Worm (Caenorhabditis elegans) whole organism, young adult: ENCODE measurements around the gene aaim-1.

Source experiments
- B0261.1 ChIP-seq: sonication (generic microtip); optimal IDR thresholded peaks from 2 replicates; lab custom pipeline; 2016; ENCODE audit warnings: mild to moderate bottlenecking, missing genetic modification characterization, moderate library complexity, missing compliant biosample characterization
- B0336.3 ChIP-seq: fragments of 200-800 bp; sonication (Bioruptor generic); IDR thresholded peaks from 2 replicates; pipeline ENCODE4 v1.3.6; 2022; ENCODE audit warnings: missing genetic modification characterization, missing compliant biosample characterization
- C06A6.2 ChIP-seq: fragments of 200-800 bp; sonication (Bioruptor generic); conservative IDR thresholded peaks from 2 replicates; pipeline ENCODE4 v1.3.6; 2022; ENCODE audit warnings: missing genetic modification characterization, missing compliant biosample characterization
- D2030.7 ChIP-seq: fragments of 200-800 bp; sonication (Bioruptor generic); IDR thresholded peaks from 2 replicates; pipeline ENCODE4 v1.3.6; 2022; ENCODE audit warnings: missing genetic modification reagents, missing genetic modification characterization, missing compliant biosample characterization
- F57C9.4 ChIP-seq: sonication (generic microtip); optimal IDR thresholded peaks from 2 replicates; lab custom pipeline; 2017; ENCODE audit warnings: mild to moderate bottlenecking, missing genetic modification characterization, missing compliant biosample characterization
- Y53G8AR.9 ChIP-seq: fragments of 200-800 bp; sonication (Bioruptor generic); conservative IDR thresholded peaks from 2 replicates; pipeline ENCODE4 v1.3.6; 2022; ENCODE audit warnings: missing genetic modification reagents, missing genetic modification characterization, missing compliant biosample characterization
- Y79H2A.3 ChIP-seq: fragments of 200-800 bp; sonication (Bioruptor generic); conservative IDR thresholded peaks from 2 replicates; pipeline ENCODE4 v1.3.6; 2022; ENCODE audit warnings: missing genetic modification reagents, missing genetic modification characterization, missing compliant biosample characterization
- Y95B8A.8 ChIP-seq: fragments of 200-800 bp; sonication (Bioruptor generic); IDR thresholded peaks from 2 replicates; pipeline ENCODE4 v1.3.6; 2022; ENCODE audit warnings: missing genetic modification reagents, missing genetic modification characterization, missing compliant biosample characterization
- akir-1 ChIP-seq: fragments of 200-800 bp; sonication (Bioruptor generic); optimal IDR thresholded peaks from 2 replicates; lab custom pipeline; 2018; ENCODE audit warnings: mild to moderate bottlenecking, missing genetic modification characterization, moderate library complexity, missing compliant biosample characterization
- ceh-91 ChIP-seq: fragments of 200-800 bp; sonication (Bioruptor generic); IDR thresholded peaks from 2 replicates; pipeline ENCODE4 v1.3.6; 2022; ENCODE audit warnings: missing genetic modification reagents, missing genetic modification characterization, missing compliant biosample characterization
- die-1 ChIP-seq: sonication (generic microtip); optimal IDR thresholded peaks from 2 replicates; lab custom pipeline; 2016; ENCODE audit warnings: missing genotype, mild to moderate bottlenecking, missing genetic modification characterization, missing compliant biosample characterization
- dpff-1 ChIP-seq: sonication (generic microtip); optimal IDR thresholded peaks from 2 replicates; lab custom pipeline; 2017; ENCODE audit warnings: mild to moderate bottlenecking, missing genetic modification characterization, missing compliant biosample characterization
- egl-44 ChIP-seq: fragments of 200-800 bp; sonication (Bioruptor generic); IDR thresholded peaks from 2 replicates; pipeline ENCODE4 v1.3.6; 2022; ENCODE audit warnings: missing genetic modification reagents, missing genetic modification characterization, missing compliant biosample characterization
- ets-4 ChIP-seq: fragments of 200-800 bp; sonication (Bioruptor generic); optimal IDR thresholded peaks from 2 replicates; lab custom pipeline; 2018; ENCODE audit warnings: mild to moderate bottlenecking, missing genetic modification characterization, missing compliant biosample characterization
- fkh-3 ChIP-seq: sonication (generic microtip); optimal IDR thresholded peaks from 2 replicates; lab custom pipeline; 2016; ENCODE audit warnings: mild to moderate bottlenecking, missing genetic modification characterization, missing compliant biosample characterization
- him-1 ChIP-seq: sonication (generic microtip); optimal IDR thresholded peaks from 2 replicates; lab custom pipeline; 2016; ENCODE audit warnings: missing genotype, missing genetic modification reagents, missing genetic modification characterization, missing compliant biosample characterization
- hmg-1.2 ChIP-seq: fragments of 200-800 bp; sonication (Bioruptor generic); IDR thresholded peaks from 2 replicates; pipeline ENCODE4 v1.3.6; 2022; ENCODE audit warnings: missing genetic modification reagents, missing genetic modification characterization, missing compliant biosample characterization
- hmg-20 ChIP-seq: fragments of 200-800 bp; sonication (Bioruptor generic); IDR thresholded peaks from 2 replicates; pipeline ENCODE4 v1.3.6; 2022; ENCODE audit warnings: missing genetic modification reagents, missing genetic modification characterization, missing compliant biosample characterization
- hsf-1 ChIP-seq: fragments of 200-800 bp; sonication (Bioruptor generic); IDR thresholded peaks from 2 replicates; pipeline ENCODE4 v1.3.6; 2022; ENCODE audit warnings: missing genetic modification reagents, missing genetic modification characterization, missing compliant biosample characterization
- let-607 ChIP-seq, 2 experiments: fragments of 200-800 bp in 1 of 2; sonication (Bioruptor generic) in 1 of 2; sonication (generic microtip) in 1 of 2; optimal IDR thresholded peaks; 2 replicates each; lab custom pipeline; 2016 to 2018; ENCODE audit warnings: mild to moderate bottlenecking in 2 of 2, missing compliant biosample characterization in 2 of 2, missing genetic modification characterization in 2 of 2, moderate library complexity in 2 of 2, missing genotype in 1 of 2
- lin-40 ChIP-seq: sonication (generic microtip); optimal IDR thresholded peaks from 2 replicates; lab custom pipeline; 2016; ENCODE audit warnings: missing genetic modification characterization, mild to moderate bottlenecking, missing compliant biosample characterization, missing genotype, missing genetic modification reagents
- lin-54 ChIP-seq: fragments of 200-800 bp; sonication (Bioruptor generic); optimal IDR thresholded peaks from 2 replicates; lab custom pipeline; 2018; ENCODE audit warnings: mild to moderate bottlenecking, missing genetic modification characterization, missing compliant biosample characterization
- lir-1 ChIP-seq: fragments of 200-800 bp; sonication (Bioruptor generic); conservative IDR thresholded peaks from 2 replicates; pipeline ENCODE4 v1.3.6; 2022; ENCODE audit warnings: missing genetic modification reagents, missing genetic modification characterization, missing compliant biosample characterization
- lsl-1 ChIP-seq: fragments of 200-800 bp; sonication (Bioruptor generic); optimal IDR thresholded peaks from 2 replicates; lab custom pipeline; 2018; ENCODE audit warnings: mild to moderate bottlenecking, missing genetic modification characterization, moderate library complexity, missing compliant biosample characterization
- nhr-120 ChIP-seq: fragments of 200-800 bp; sonication (Bioruptor generic); IDR thresholded peaks from 2 replicates; pipeline ENCODE4 v1.3.6; 2022; ENCODE audit warnings: missing genetic modification characterization, missing compliant biosample characterization
- nhr-80 ChIP-seq: sonication (generic microtip); optimal IDR thresholded peaks from 2 replicates; lab custom pipeline; 2016; ENCODE audit warnings: missing genetic modification characterization, missing compliant biosample characterization
- rcor-1 ChIP-seq: fragments of 200-800 bp; sonication (Bioruptor generic); IDR thresholded peaks from 2 replicates; pipeline ENCODE4 v1.3.6; 2022; ENCODE audit warnings: missing genetic modification reagents, missing genetic modification characterization, missing compliant biosample characterization
- repo-1 ChIP-seq: sonication (generic microtip); optimal IDR thresholded peaks from 2 replicates; lab custom pipeline; 2017; ENCODE audit warnings: mild to moderate bottlenecking, missing genetic modification characterization, missing compliant biosample characterization
- rpc-1 ChIP-seq, 2 experiments: fragments of 150-350 bp in 1 of 2; sonication (generic microtip) in 1 of 2; optimal IDR thresholded peaks; 2 replicates each; lab custom pipeline; 2014 to 2018; ENCODE audit warnings: missing biosample characterization in 1 of 2, missing genetic modification characterization in 1 of 2, missing genetic modification reagents in 1 of 2, missing genotype in 1 of 2
- snpc-4 ChIP-seq, 5 experiments: fragments of 150-350 bp in 1 of 5; sonication (generic microtip) in 4 of 5; optimal IDR thresholded peaks; 2 replicates each; lab custom pipeline; 2014 to 2018; ENCODE audit warnings: missing genetic modification characterization in 5 of 5, missing biosample characterization in 3 of 5, antibody characterized with exemption in 2 of 5, mild to moderate bottlenecking in 2 of 5, missing compliant biosample characterization in 2 of 5, missing genotype in 2 of 5, moderate library complexity in 2 of 5, missing genetic modification reagents in 1 of 5
- somi-1 ChIP-seq: fragments of 200-800 bp; sonication (Bioruptor generic); optimal IDR thresholded peaks from 2 replicates; lab custom pipeline; 2018; ENCODE audit warnings: mild to moderate bottlenecking, missing genetic modification characterization, missing compliant biosample characterization
- tbp1 ChIP-seq: fragments of 200-800 bp; sonication (Bioruptor generic); optimal IDR thresholded peaks from 2 replicates; lab custom pipeline; 2018; ENCODE audit warnings: mild to moderate bottlenecking, missing genetic modification characterization, missing compliant biosample characterization
- xnd-1 ChIP-seq: sonication (generic microtip); optimal IDR thresholded peaks from 2 replicates; lab custom pipeline; 2016; ENCODE audit warnings: missing genotype, missing genetic modification reagents, missing genetic modification characterization, missing compliant biosample characterization
- ztf-18 ChIP-seq: sonication (generic microtip); optimal IDR thresholded peaks from 2 replicates; lab custom pipeline; 2016; ENCODE audit warnings: missing genotype, mild to moderate bottlenecking, missing genetic modification characterization, missing compliant biosample characterization
- ztf-22 ChIP-seq: fragments of 200-800 bp; sonication (Bioruptor generic); optimal IDR thresholded peaks from 2 replicates; lab custom pipeline; 2018; ENCODE audit warnings: mild to moderate bottlenecking, missing genetic modification characterization, moderate library complexity, missing compliant biosample characterization
- ztf-25 ChIP-seq: fragments of 200-800 bp; sonication (Bioruptor generic); IDR thresholded peaks from 2 replicates; pipeline ENCODE4 v1.3.6; 2022; ENCODE audit warnings: missing genetic modification reagents, missing genetic modification characterization, missing compliant biosample characterization
- ztf-28 ChIP-seq: fragments of 200-800 bp; sonication (Bioruptor generic); IDR thresholded peaks from 2 replicates; pipeline ENCODE4 v1.3.6; 2022; ENCODE audit warnings: missing genetic modification reagents, missing genetic modification characterization, missing compliant biosample characterization

Gene aaim-1

ce11 chrX:6609251-6609650 lies 47.0 kb upstream of the aaim-1 start (continued):
- TF ChIP-seq Y95B8A.8 (GFP tag; lab: Robert Waterston, UW) (peak; percentile 52; the same call in 1 of the 2 replicates), B0336.3 (GFP tag; lab: Robert Waterston, UW) (peak; percentile 78), ztf-22 (GFP tag; lab: Kevin White, UChicago) (peak; percentile 24), hmg-20 (GFP tag; lab: Robert Waterston, UW) (0 out of 2 replicates have a peak, but pooled peaks have one; percentile 54)

ce11 chrX:6607599-6607998 lies 45.4 kb upstream of the aaim-1 start:
- peak; percentile 40 for TF ChIP-seq repo-1 (tag; lab: Kevin White, UChicago)
- TF ChIP-seq ets-4 (GFP tag; lab: Kevin White, UChicago), result peak; percentile 29
- TF ChIP-seq him-1 (tag; lab: Kevin White, UChicago), result no peak
- 0 out of 2 replicates have a peak, but pooled peaks have one; percentile 18 for TF ChIP-seq hsf-1
- TF ChIP-seq hmg-1.2 (GFP tag; lab: Robert Waterston, UW), result no peak
- TF ChIP-seq let-607 (tag; optimal IDR thresholded peaks at IDR 0.05; lab: Kevin White, UChicago), result peak in 1 of 2 experiments; percentile 41
- peak; percentile 59 for TF ChIP-seq Y53G8AR.9 (GFP tag; lab: Robert Waterston, UW)

- TF ChIP-seq ztf-25 (no peak), hmg-1.2 (GFP tag; lab: Robert Waterston, UW) (no peak), nhr-80 (peak; percentile 76), akir-1 (GFP tag; lab: Kevin White, UChicago) (no peak), ceh-91 (no peak), xnd-1 (tag; lab: Kevin White, UChicago) (no peak), ztf-22 (GFP tag; lab: Kevin White, UChicago) (peak; percentile 69), egl-44 (GFP tag; lab: Robert Waterston, UW) (no peak), lin-54 (GFP tag; lab: Kevin White, UChicago) (no peak), snpc-4 (GFP tag; optimal IDR thresholded peaks at IDR 0.05; lab: Kevin White, UChicago) (no peak), snpc-4 (tag; optimal IDR thresholded peaks at IDR 0.05; lab: Kevin White, UChicago) (peak in 2 of 4 experiments; percentile 1 to 71), tbp1 (GFP tag; lab: Kevin White, UChicago) (peak; percentile 47), lir-1 (no peak), lsl-1 (GFP tag; lab: Kevin White, UChicago) (no peak)
These were observed 44.8 kb upstream of the aaim-1 start, which contains the start of gene cpr-6 for ce11 chrX:6606991-6607390. Gene cpr-6 (plus strand): TSS chrX:6607207.

- TF ChIP-seq D2030.7, result no peak
- no peak for TF ChIP-seq lin-40 (tag; lab: Kevin White, UChicago)
- TF ChIP-seq tbp1 (GFP tag; lab: Kevin White, UChicago), result no peak
- no peak for TF ChIP-seq rpc-1 (optimal IDR thresholded peaks at IDR 0.05; lab: Kevin White, UChicago)
- TF ChIP-seq rpc-1 (tag; optimal IDR thresholded peaks at IDR 0.05; lab: Kevin White, UChicago), result no peak
- TF ChIP-seq nhr-120 (GFP tag; lab: Robert Waterston, UW), result no peak
- TF ChIP-seq ztf-28 (GFP tag; lab: Robert Waterston, UW), result no peak
- TF ChIP-seq B0261.1 (tag; lab: Kevin White, UChicago), result no peak
- no peak for TF ChIP-seq F57C9.4 (tag; lab: Kevin White, UChicago)
- no peak for TF ChIP-seq ztf-18 (tag; lab: Kevin White, UChicago)
- TF ChIP-seq ztf-25, result no peak
- TF ChIP-seq C06A6.2 (GFP tag; lab: Robert Waterston, UW), result no peak
- no peak for TF ChIP-seq Y79H2A.3 (GFP tag; lab: Robert Waterston, UW)
- TF ChIP-seq dpff-1, result no peak
- no peak for TF ChIP-seq somi-1 (GFP tag; lab: Kevin White, UChicago)
- TF ChIP-seq fkh-3, result no peak
- TF ChIP-seq die-1 (tag; lab: Kevin White, UChicago), result no peak
- no peak for TF ChIP-seq rcor-1 (GFP tag; lab: Robert Waterston, UW)
These were observed 40.9 kb upstream of the aaim-1 start, which contains the start of gene F23G4.1 for ce11 chrX:6603098-6603497. Gene F23G4.1 (minus strand): TSS chrX:6603198.
